Worm (Caenorhabditis elegans) whole organism, L4 larva: ENCODE data around the gene tsp-20.

Experiments used
- F37D6.2 ChIP-seq: sonication (generic microtip); optimal IDR thresholded peaks from 2 replicates; lab custom pipeline; 2016; ENCODE audit warnings: mild to moderate bottlenecking, missing genetic modification characterization, missing compliant biosample characterization
- R02D3.7 ChIP-seq: fragments of 150-350 bp; sonication (generic microtip); optimal IDR thresholded peaks from 3 replicates; lab custom pipeline; 2014; ENCODE audit warnings: missing biosample characterization, missing genetic modification characterization
- T20F7.1 ChIP-seq: fragments of 200-800 bp; sonication (Bioruptor generic); optimal IDR thresholded peaks from 2 replicates; lab custom pipeline; 2018; ENCODE audit warnings: mild to moderate bottlenecking, missing genetic modification characterization, missing compliant biosample characterization
- Y105C5A.15 ChIP-seq: fragments of 200-800 bp; sonication (Bioruptor generic); IDR thresholded peaks from 2 replicates; pipeline ENCODE4 v1.3.6; 2022; ENCODE audit warnings: missing genetic modification characterization, missing compliant biosample characterization
- ZK546.5 ChIP-seq, 2 experiments: sonication (generic microtip); optimal IDR thresholded peaks; 2 replicates each; lab custom pipeline; 2017; ENCODE audit warnings: missing biosample characterization in 2 of 2, missing genetic modification characterization in 2 of 2
- aha-1 ChIP-seq: fragments of 150-350 bp; peaks from one replicate; lab custom pipeline; 2014; ENCODE audit warnings: missing biosample characterization, missing genetic modification characterization
- ama-1 ChIP-seq: fragments of 150-350 bp; optimal IDR thresholded peaks from 2 replicates; lab custom pipeline; 2014; ENCODE audit warnings: inconsistent platforms, mixed read lengths
- arid-1 ChIP-seq: fragments of 200-800 bp; sonication (Bioruptor generic); conservative IDR thresholded peaks from 2 replicates; pipeline ENCODE4 v1.3.6; 2022; ENCODE audit warnings: missing genetic modification reagents, missing genetic modification characterization, missing compliant biosample characterization
- ceh-20 ChIP-seq: fragments of 200-800 bp; sonication (Bioruptor generic); IDR thresholded peaks from 2 replicates; pipeline ENCODE4 v1.3.6; 2022; ENCODE audit warnings: missing genetic modification reagents, missing genetic modification characterization, missing compliant biosample characterization
- ceh-44 ChIP-seq: fragments of 200-800 bp; sonication (Bioruptor generic); IDR thresholded peaks from 2 replicates; pipeline ENCODE4 v1.3.6; 2022; ENCODE audit warnings: missing genetic modification reagents, missing genetic modification characterization, missing compliant biosample characterization
- ceh-62 ChIP-seq: sonication (generic microtip); optimal IDR thresholded peaks from 2 replicates; lab custom pipeline; 2017; ENCODE audit warnings: missing biosample characterization, missing genetic modification characterization
- daf-12 ChIP-seq: fragments of 150-350 bp; optimal IDR thresholded peaks from 2 replicates; lab custom pipeline; 2014; ENCODE audit warnings: missing biosample characterization, missing genetic modification reagents, missing genetic modification characterization
- daf-16 ChIP-seq, 3 experiments: sonication (generic microtip); optimal IDR thresholded peaks; 2 replicates each; lab custom pipeline; 2016 to 2017; ENCODE audit warnings: missing genetic modification characterization in 3 of 3, missing genetic modification reagents in 3 of 3, mild to moderate bottlenecking in 2 of 3, missing compliant biosample characterization in 2 of 3, missing biosample characterization in 1 of 3, moderate library complexity in 1 of 3
- daf-19 ChIP-seq: fragments of 200-800 bp; sonication (Bioruptor generic); conservative IDR thresholded peaks from 2 replicates; pipeline ENCODE4 v1.3.6; 2022; ENCODE audit warnings: missing genetic modification characterization, missing compliant biosample characterization
- dve-1 ChIP-seq: sonication (generic microtip); optimal IDR thresholded peaks from 2 replicates; lab custom pipeline; 2017; ENCODE audit warnings: antibody characterized with exemption, mild to moderate bottlenecking, missing genetic modification characterization, missing compliant biosample characterization; ENCODE audit not compliant: insufficient read depth
- egl-43 ChIP-seq: fragments of 200-800 bp; sonication (Bioruptor generic); IDR thresholded peaks from 2 replicates; pipeline ENCODE4 v1.3.6; 2022; ENCODE audit warnings: missing genetic modification reagents, missing genetic modification characterization, missing compliant biosample characterization
- fos-1 ChIP-seq: fragments of 150-350 bp; optimal IDR thresholded peaks from 2 replicates; lab custom pipeline; 2014; ENCODE audit warnings: missing biosample characterization, missing genetic modification characterization
- hif-1 ChIP-seq, 2 experiments: sonication (generic microtip); optimal IDR thresholded peaks; 2 replicates each; lab custom pipeline; 2016 to 2017; ENCODE audit warnings: missing compliant biosample characterization in 2 of 2, missing genetic modification characterization in 2 of 2, missing genetic modification reagents in 2 of 2, missing genotype in 2 of 2, mild to moderate bottlenecking in 1 of 2
- hlh-11 ChIP-seq: fragments of 200-800 bp; sonication (Bioruptor generic); optimal IDR thresholded peaks from 2 replicates; lab custom pipeline; 2018; ENCODE audit warnings: mild to moderate bottlenecking, missing genetic modification characterization, missing compliant biosample characterization
- hlh-30 ChIP-seq: sonication (generic microtip); optimal IDR thresholded peaks from 2 replicates; lab custom pipeline; 2017; ENCODE audit warnings: antibody characterized with exemption, mild to moderate bottlenecking, missing genetic modification characterization, missing compliant biosample characterization; ENCODE audit not compliant: insufficient read depth
- hmg-1.1 ChIP-seq: fragments of 200-800 bp; sonication (Bioruptor generic); IDR thresholded peaks from 2 replicates; pipeline ENCODE4 v1.3.6; 2022; ENCODE audit warnings: missing genetic modification reagents, missing genetic modification characterization, missing compliant biosample characterization
- jun-1 ChIP-seq: fragments of 150-350 bp; optimal IDR thresholded peaks from 2 replicates; lab custom pipeline; 2014; ENCODE audit warnings: missing biosample characterization, missing genetic modification reagents, missing genetic modification characterization
- lin-13 ChIP-seq: fragments of 150-350 bp; optimal IDR thresholded peaks from 2 replicates; lab custom pipeline; 2014; ENCODE audit warnings: missing biosample characterization, missing genetic modification reagents, missing genetic modification characterization
- lin-38 ChIP-seq: fragments of 200-800 bp; sonication (Bioruptor generic); IDR thresholded peaks from 2 replicates; pipeline ENCODE4 v1.3.6; 2022; ENCODE audit warnings: missing genetic modification reagents, missing genetic modification characterization, missing compliant biosample characterization
- lin-39 ChIP-seq: fragments of 150-350 bp; optimal IDR thresholded peaks from 2 replicates; lab custom pipeline; 2014; ENCODE audit warnings: missing biosample characterization, missing genetic modification reagents, missing genetic modification characterization
- lir-3 ChIP-seq: sonication (generic microtip); optimal IDR thresholded peaks from 2 replicates; lab custom pipeline; 2016; ENCODE audit warnings: mild to moderate bottlenecking, missing genetic modification characterization, missing compliant biosample characterization
- madf-5 ChIP-seq, 2 experiments: fragments of 200-800 bp; sonication (Bioruptor generic); IDR thresholded peaks; 2 replicates each; pipeline ENCODE4 v1.3.6; 2022; ENCODE audit warnings: missing compliant biosample characterization in 2 of 2, missing genetic modification characterization in 2 of 2
- mxl-3 ChIP-seq: fragments of 200-800 bp; sonication (Bioruptor generic); optimal IDR thresholded peaks from 2 replicates; lab custom pipeline; 2018; ENCODE audit warnings: mild to moderate bottlenecking, missing genetic modification characterization, missing compliant biosample characterization
- nhr-11 ChIP-seq: fragments of 150-350 bp; optimal IDR thresholded peaks from 2 replicates; lab custom pipeline; 2014; ENCODE audit warnings: missing biosample characterization, missing genetic modification characterization
- nhr-237 ChIP-seq: sonication (generic microtip); optimal IDR thresholded peaks from 2 replicates; lab custom pipeline; 2017; ENCODE audit warnings: missing biosample characterization, missing genetic modification characterization
- nhr-25 ChIP-seq: sonication (generic microtip); optimal IDR thresholded peaks from 2 replicates; lab custom pipeline; 2017; ENCODE audit warnings: missing genetic modification characterization, mild to moderate bottlenecking, missing compliant biosample characterization, antibody characterized with exemption, moderate library complexity, borderline replicate concordance; ENCODE audit not compliant: insufficient read depth
- nhr-28 ChIP-seq: fragments of 150-350 bp; optimal IDR thresholded peaks from 2 replicates; lab custom pipeline; 2014; ENCODE audit warnings: missing biosample characterization, missing genetic modification characterization
- nhr-6 ChIP-seq: fragments of 150-350 bp; optimal IDR thresholded peaks from 2 replicates; lab custom pipeline; 2014; ENCODE audit warnings: missing biosample characterization, missing genetic modification characterization
- nhr-76 ChIP-seq: fragments of 150-350 bp; optimal IDR thresholded peaks from 2 replicates; lab custom pipeline; 2014; ENCODE audit warnings: missing biosample characterization, missing genetic modification characterization
- pha-4 ChIP-seq, 2 experiments: fragments of 150-350 bp in 1 of 2; fragments of 200-800 bp in 1 of 2; sonication (Bioruptor generic) in 1 of 2; IDR thresholded peaks in 1 of 2; optimal IDR thresholded peaks in 1 of 2; 2 replicates each; pipeline versions ENCODE4 v1.3.6 to Lab custom; 2014 to 2022; ENCODE audit warnings: missing genetic modification characterization in 2 of 2, missing genetic modification reagents in 2 of 2, missing biosample characterization in 1 of 2, missing compliant biosample characterization in 1 of 2
- rbr-2 ChIP-seq: sonication (generic microtip); optimal IDR thresholded peaks from 2 replicates; lab custom pipeline; 2016; ENCODE audit warnings: missing genotype, missing genetic modification characterization, missing compliant biosample characterization
- snpc-1.2 ChIP-seq: fragments of 200-800 bp; sonication (Bioruptor generic); IDR thresholded peaks from 2 replicates; pipeline ENCODE4 v1.3.6; 2022; ENCODE audit warnings: missing genetic modification reagents, missing genetic modification characterization, missing compliant biosample characterization
- spr-1 ChIP-seq: sonication (generic microtip); optimal IDR thresholded peaks from 2 replicates; lab custom pipeline; 2016; ENCODE audit warnings: mild to moderate bottlenecking, missing genetic modification characterization, missing compliant biosample characterization
- spr-3 ChIP-seq: fragments of 200-800 bp; sonication (Bioruptor generic); optimal IDR thresholded peaks from 2 replicates; lab custom pipeline; 2018; ENCODE audit warnings: mild to moderate bottlenecking, missing genetic modification characterization, missing compliant biosample characterization
- unc-130 ChIP-seq: sonication (generic microtip); optimal IDR thresholded peaks from 2 replicates; lab custom pipeline; 2016; ENCODE audit warnings: missing genetic modification reagents, missing genetic modification characterization, missing compliant biosample characterization
- vab-7 ChIP-seq: fragments of 200-800 bp; sonication (Bioruptor generic); IDR thresholded peaks from 2 replicates; pipeline ENCODE4 v1.3.6; 2022; ENCODE audit warnings: missing genetic modification reagents, missing genetic modification characterization, missing compliant biosample characterization
- zag-1 ChIP-seq: fragments of 150-350 bp; optimal IDR thresholded peaks from 2 replicates; lab custom pipeline; 2014; ENCODE audit warnings: missing biosample characterization, missing genetic modification characterization
- zip-2 ChIP-seq: fragments of 150-350 bp; optimal IDR thresholded peaks from 2 replicates; lab custom pipeline; 2014; ENCODE audit warnings: missing biosample characterization, missing genetic modification characterization
- ztf-11 ChIP-seq: fragments of 150-350 bp; optimal IDR thresholded peaks from 2 replicates; lab custom pipeline; 2014; ENCODE audit warnings: missing biosample characterization, missing genetic modification characterization
- ztf-7 ChIP-seq: fragments of 150-350 bp; optimal IDR thresholded peaks from 2 replicates; lab custom pipeline; 2014; ENCODE audit warnings: missing biosample characterization, missing genetic modification characterization

tsp-20 gene

ce11 chrX:11993327-11993726 lies 40.5 kb downstream of the tsp-20 start (continued):
- TF ChIP-seq egl-43 (GFP tag; lab: Robert Waterston, UW) (0 out of 2 replicates have a peak, but pooled peaks have one; percentile 63), ceh-44 (GFP tag; lab: Robert Waterston, UW) (no peak), jun-1 (no peak), fos-1 (no peak), lin-38 (no peak; the same call in 1 of the 2 replicates), R02D3.7 (tag; lab: Kevin White, UChicago) (no peak), nhr-25 (no peak), hlh-11 (tag; lab: Kevin White, UChicago) (peak; percentile 4), T20F7.1 (GFP tag; lab: Kevin White, UChicago) (no peak), ztf-7 (tag; lab: Kevin White, UChicago) (no peak), nhr-76 (tag; lab: Kevin White, UChicago) (no peak), lir-3 (tag; lab: Kevin White, UChicago) (no peak), nhr-6 (tag; lab: Kevin White, UChicago) (no peak), daf-12 (tag; lab: Kevin White, UChicago) (no peak), madf-5 (GFP tag; IDR thresholded peaks at IDR 0.05; lab: Robert Waterston, UW) (0 out of 4 replicates have a peak, but pooled peaks have one; percentile 6 to 8), unc-130 (no peak), nhr-11 (no peak), ceh-20 (no peak), ZK546.5 (tag; optimal IDR thresholded peaks at IDR 0.05; lab: Kevin White, UChicago) (no peak), snpc-1.2 (GFP tag; lab: Robert Waterston, UW) (peak; percentile 79), zag-1 (no peak), ztf-11 (tag; lab: Kevin White, UChicago) (no peak), Y105C5A.15 (no peak), ceh-62 (tag; lab: Kevin White, UChicago) (no peak), pha-4 (GFP tag; IDR thresholded peaks at IDR 0.05; lab: Robert Waterston, UW) (peak; percentile 60), pha-4 (tag; optimal IDR thresholded peaks at IDR 0.05; lab: Kevin White, UChicago) (no peak)

- no peak for TF ChIP-seq lin-39 (tag; lab: Kevin White, UChicago)
- TF ChIP-seq zip-2 (tag; lab: Kevin White, UChicago) = no peak
- peak; percentile 51 for TF ChIP-seq nhr-28 (tag; lab: Kevin White, UChicago)
- no peak for TF ChIP-seq ama-1 (lab: Kevin White, UChicago)
- TF ChIP-seq hlh-11 (tag; lab: Kevin White, UChicago) = no peak
- peak; percentile 49 for TF ChIP-seq mxl-3 (GFP tag; lab: Kevin White, UChicago)
- peak; percentile 66 for TF ChIP-seq hlh-30 (tag; lab: Kevin White, UChicago)
- TF ChIP-seq hmg-1.1 (GFP tag; lab: Robert Waterston, UW) = no peak
- no peak for TF ChIP-seq spr-1 (tag; lab: Kevin White, UChicago)
- no peak for TF ChIP-seq arid-1 (GFP tag; lab: Robert Waterston, UW)
- TF ChIP-seq nhr-237 (tag; lab: Kevin White, UChicago) = no peak
- TF ChIP-seq vab-7 (GFP tag; lab: Robert Waterston, UW) = no peak
- no peak for TF ChIP-seq fos-1
- no peak for TF ChIP-seq spr-3 (GFP tag; lab: Kevin White, UChicago)
- TF ChIP-seq daf-12 (tag; lab: Kevin White, UChicago) = no peak
- peak; percentile 15 for TF ChIP-seq dve-1 (tag; lab: Kevin White, UChicago)
- no peak for TF ChIP-seq daf-16 (GFP tag; optimal IDR thresholded peaks at IDR 0.05; lab: Kevin White, UChicago)
- TF ChIP-seq daf-16 (tag; optimal IDR thresholded peaks at IDR 0.05; lab: Kevin White, UChicago) = peak; percentile 16
- no peak for TF ChIP-seq rbr-2 (tag; lab: Kevin White, UChicago)
- no peak for TF ChIP-seq lin-13 (GFP tag; lab: Kevin White, UChicago)
- no peak for TF ChIP-seq ztf-7 (tag; lab: Kevin White, UChicago)
- TF ChIP-seq aha-1 (tag; lab: Kevin White, UChicago) = no peak
- no peak for TF ChIP-seq hif-1 (tag; optimal IDR thresholded peaks at IDR 0.05; lab: Kevin White, UChicago)
- no peak for TF ChIP-seq jun-1
- no peak for TF ChIP-seq daf-19 (GFP tag; lab: Robert Waterston, UW)
- no peak for TF ChIP-seq F37D6.2
Observed at ce11 chrX:11992778-11993177, 41.1 kb downstream of the tsp-20 start.
